Worm (Caenorhabditis elegans) whole organism, young adult: ENCODE measurements around the gene bath-45.

Experiments
- C06A6.2 ChIP-seq: fragments of 200-800 bp; sonication (Bioruptor generic); conservative IDR thresholded peaks from 2 replicates; pipeline ENCODE4 v1.3.6; 2022; ENCODE audit warnings: missing genetic modification characterization, missing compliant biosample characterization
- D2030.7 ChIP-seq: fragments of 200-800 bp; sonication (Bioruptor generic); IDR thresholded peaks from 2 replicates; pipeline ENCODE4 v1.3.6; 2022; ENCODE audit warnings: missing genetic modification reagents, missing genetic modification characterization, missing compliant biosample characterization
- F22D6.2 ChIP-seq: sonication (generic microtip); optimal IDR thresholded peaks from 2 replicates; lab custom pipeline; 2016; ENCODE audit warnings: mild to moderate bottlenecking, missing genetic modification characterization, missing compliant biosample characterization
- F52B5.7 ChIP-seq: sonication (generic microtip); optimal IDR thresholded peaks from 2 replicates; lab custom pipeline; 2016; ENCODE audit warnings: mild to moderate bottlenecking, missing genetic modification characterization, missing compliant biosample characterization
- K11D2.4 ChIP-seq: fragments of 200-800 bp; sonication (Bioruptor generic); IDR thresholded peaks from 2 replicates; pipeline ENCODE4 v1.3.6; 2022; ENCODE audit warnings: missing genetic modification reagents, missing genetic modification characterization, missing compliant biosample characterization
- T07F8.4 ChIP-seq: sonication (generic microtip); optimal IDR thresholded peaks from 2 replicates; lab custom pipeline; 2016; ENCODE audit warnings: mild to moderate bottlenecking, missing genetic modification characterization, moderate library complexity, missing compliant biosample characterization
- T26A5.8 ChIP-seq: sonication (generic microtip); optimal IDR thresholded peaks from 2 replicates; lab custom pipeline; 2016; ENCODE audit warnings: missing genetic modification characterization, missing compliant biosample characterization
- Y53F4B.3 ChIP-seq: fragments of 200-800 bp; sonication (Bioruptor generic); IDR thresholded peaks from 2 replicates; pipeline ENCODE4 v1.3.6; 2022; ENCODE audit warnings: missing genetic modification reagents, missing genetic modification characterization, missing compliant biosample characterization
- Y56A3A.18 ChIP-seq: fragments of 200-800 bp; sonication (Bioruptor generic); IDR thresholded peaks from 2 replicates; pipeline ENCODE4 v1.3.6; 2022; ENCODE audit warnings: missing genetic modification reagents, missing genetic modification characterization, missing compliant biosample characterization
- Y67H2A.10 ChIP-seq: fragments of 200-800 bp; sonication (Bioruptor generic); conservative IDR thresholded peaks from 2 replicates; pipeline ENCODE4 v1.3.6; 2022; ENCODE audit warnings: missing genetic modification reagents, missing genetic modification characterization, missing compliant biosample characterization
- ama-1 ChIP-seq, 3 experiments: fragments of 150-350 bp in 1 of 3; sonication (generic microtip) in 2 of 3; optimal IDR thresholded peaks; 2 replicates each; lab custom pipeline; 2014 to 2018; ENCODE audit warnings: missing biosample characterization in 2 of 3, missing genetic modification characterization in 2 of 3, missing genetic modification reagents in 2 of 3
- attf-5 ChIP-seq: fragments of 200-800 bp; sonication (Bioruptor generic); optimal IDR thresholded peaks from 2 replicates; lab custom pipeline; 2018; ENCODE audit warnings: mild to moderate bottlenecking, missing genetic modification characterization, missing compliant biosample characterization
- ccch-3 ChIP-seq: fragments of 200-800 bp; sonication (Bioruptor generic); optimal IDR thresholded peaks from 2 replicates; lab custom pipeline; 2018; ENCODE audit warnings: mild to moderate bottlenecking, missing genetic modification characterization, missing compliant biosample characterization
- cebp-1 ChIP-seq, 2 experiments: fragments of 200-800 bp in 1 of 2; sonication (Bioruptor generic) in 1 of 2; sonication (generic microtip) in 1 of 2; IDR thresholded peaks in 1 of 2; optimal IDR thresholded peaks in 1 of 2; 2 replicates each; pipeline versions ENCODE4 v1.3.6 to Lab custom; 2017 to 2022; ENCODE audit warnings: missing compliant biosample characterization in 2 of 2, missing genetic modification characterization in 2 of 2, mild to moderate bottlenecking in 1 of 2, missing genetic modification reagents in 1 of 2, moderate library complexity in 1 of 2
- ceh-40 ChIP-seq: fragments of 200-800 bp; sonication (Bioruptor generic); IDR thresholded peaks from 2 replicates; pipeline ENCODE4 v1.3.6; 2022; ENCODE audit warnings: missing genetic modification characterization, missing compliant biosample characterization
- ceh-91 ChIP-seq: fragments of 200-800 bp; sonication (Bioruptor generic); IDR thresholded peaks from 2 replicates; pipeline ENCODE4 v1.3.6; 2022; ENCODE audit warnings: missing genetic modification reagents, missing genetic modification characterization, missing compliant biosample characterization
- dox-1 ChIP-seq: fragments of 200-800 bp; sonication (Bioruptor generic); IDR thresholded peaks from 2 replicates; pipeline ENCODE4 v1.3.6; 2022; ENCODE audit warnings: missing genetic modification reagents, missing genetic modification characterization, missing compliant biosample characterization
- dpff-1 ChIP-seq: sonication (generic microtip); optimal IDR thresholded peaks from 2 replicates; lab custom pipeline; 2017; ENCODE audit warnings: mild to moderate bottlenecking, missing genetic modification characterization, missing compliant biosample characterization
- egl-44 ChIP-seq: fragments of 200-800 bp; sonication (Bioruptor generic); IDR thresholded peaks from 2 replicates; pipeline ENCODE4 v1.3.6; 2022; ENCODE audit warnings: missing genetic modification reagents, missing genetic modification characterization, missing compliant biosample characterization
- ekl-4 ChIP-seq: fragments of 200-800 bp; sonication (Bioruptor generic); IDR thresholded peaks from 2 replicates; pipeline ENCODE4 v1.3.6; 2022; ENCODE audit warnings: missing genetic modification reagents, missing genetic modification characterization, missing compliant biosample characterization
- hlh-12 ChIP-seq: sonication (generic microtip); optimal IDR thresholded peaks from 2 replicates; lab custom pipeline; 2016; ENCODE audit warnings: missing genetic modification characterization, missing compliant biosample characterization
- hmg-20 ChIP-seq: fragments of 200-800 bp; sonication (Bioruptor generic); IDR thresholded peaks from 2 replicates; pipeline ENCODE4 v1.3.6; 2022; ENCODE audit warnings: missing genetic modification reagents, missing genetic modification characterization, missing compliant biosample characterization
- hrde-1 ChIP-seq: sonication (generic microtip); optimal IDR thresholded peaks from 2 replicates; lab custom pipeline; 2016; ENCODE audit warnings: missing genetic modification characterization, mild to moderate bottlenecking, missing compliant biosample characterization, moderate library complexity, missing genotype, missing genetic modification reagents, borderline replicate concordance
- hsf-1 ChIP-seq: fragments of 200-800 bp; sonication (Bioruptor generic); IDR thresholded peaks from 2 replicates; pipeline ENCODE4 v1.3.6; 2022; ENCODE audit warnings: missing genetic modification reagents, missing genetic modification characterization, missing compliant biosample characterization
- lag-1 ChIP-seq: fragments of 200-800 bp; sonication (Bioruptor generic); IDR thresholded peaks from 2 replicates; pipeline ENCODE4 v1.3.6; 2022; ENCODE audit warnings: missing genetic modification reagents, missing genetic modification characterization, missing compliant biosample characterization
- lin-26 ChIP-seq: fragments of 200-800 bp; sonication (Bioruptor generic); IDR thresholded peaks from 2 replicates; pipeline ENCODE4 v1.3.6; 2022; ENCODE audit warnings: missing genetic modification reagents, missing genetic modification characterization, missing compliant biosample characterization
- lin-40 ChIP-seq: sonication (generic microtip); optimal IDR thresholded peaks from 2 replicates; lab custom pipeline; 2016; ENCODE audit warnings: missing genetic modification characterization, mild to moderate bottlenecking, missing compliant biosample characterization, missing genotype, missing genetic modification reagents
- lin-54 ChIP-seq: fragments of 200-800 bp; sonication (Bioruptor generic); optimal IDR thresholded peaks from 2 replicates; lab custom pipeline; 2018; ENCODE audit warnings: mild to moderate bottlenecking, missing genetic modification characterization, missing compliant biosample characterization
- mel-28 ChIP-seq: sonication (generic microtip); optimal IDR thresholded peaks from 2 replicates; lab custom pipeline; 2016; ENCODE audit warnings: borderline replicate concordance, mild to moderate bottlenecking, missing genetic modification characterization, missing compliant biosample characterization
- nhr-179 ChIP-seq: sonication (generic microtip); optimal IDR thresholded peaks from 2 replicates; lab custom pipeline; 2016; ENCODE audit warnings: mild to moderate bottlenecking, missing genetic modification characterization, missing compliant biosample characterization
- nhr-80 ChIP-seq: sonication (generic microtip); optimal IDR thresholded peaks from 2 replicates; lab custom pipeline; 2016; ENCODE audit warnings: missing genetic modification characterization, missing compliant biosample characterization
- pbrm-1 ChIP-seq: fragments of 200-800 bp; sonication (Bioruptor generic); IDR thresholded peaks from 2 replicates; pipeline ENCODE4 v1.3.6; 2022; ENCODE audit warnings: missing genetic modification reagents, missing genetic modification characterization, missing compliant biosample characterization
- rcor-1 ChIP-seq: fragments of 200-800 bp; sonication (Bioruptor generic); IDR thresholded peaks from 2 replicates; pipeline ENCODE4 v1.3.6; 2022; ENCODE audit warnings: missing genetic modification reagents, missing genetic modification characterization, missing compliant biosample characterization
- sdz-38 ChIP-seq: sonication (generic microtip); optimal IDR thresholded peaks from 2 replicates; lab custom pipeline; 2016; ENCODE audit warnings: missing genotype, missing genetic modification characterization, missing compliant biosample characterization
- snpc-3.4 ChIP-seq: sonication (generic microtip); optimal IDR thresholded peaks from 2 replicates; lab custom pipeline; 2017; ENCODE audit warnings: missing genetic modification characterization, mild to moderate bottlenecking, missing compliant biosample characterization, antibody characterized with exemption, moderate library complexity, missing genotype, missing genetic modification reagents
- tbp1 ChIP-seq: fragments of 200-800 bp; sonication (Bioruptor generic); optimal IDR thresholded peaks from 2 replicates; lab custom pipeline; 2018; ENCODE audit warnings: mild to moderate bottlenecking, missing genetic modification characterization, missing compliant biosample characterization
- unc-130 ChIP-seq: sonication (generic microtip); optimal IDR thresholded peaks from 2 replicates; lab custom pipeline; 2016; ENCODE audit warnings: missing genetic modification reagents, missing genetic modification characterization, missing compliant biosample characterization
- zim-3 ChIP-seq: sonication (generic microtip); optimal IDR thresholded peaks from 2 replicates; lab custom pipeline; 2017; ENCODE audit warnings: mild to moderate bottlenecking, missing genetic modification characterization, moderate library complexity, missing compliant biosample characterization
- ztf-22 ChIP-seq: fragments of 200-800 bp; sonication (Bioruptor generic); optimal IDR thresholded peaks from 2 replicates; lab custom pipeline; 2018; ENCODE audit warnings: mild to moderate bottlenecking, missing genetic modification characterization, moderate library complexity, missing compliant biosample characterization
- ztf-26 ChIP-seq: sonication (generic microtip); optimal IDR thresholded peaks from 2 replicates; lab custom pipeline; 2017; ENCODE audit warnings: missing genetic modification characterization, missing compliant biosample characterization
- ztf-3 ChIP-seq: fragments of 200-800 bp; sonication (Bioruptor generic); optimal IDR thresholded peaks from 2 replicates; lab custom pipeline; 2018; ENCODE audit warnings: mild to moderate bottlenecking, missing genetic modification characterization, missing compliant biosample characterization

Gene bath-45

ce11 chrII:13122720-13123119 lies at the start of gene bath-45:
Gene bath-45 (plus strand): TSS chrII:13123020.
- TF ChIP-seq lin-26: no peak
- no peak for TF ChIP-seq attf-5
- TF ChIP-seq mel-28 (tag; lab: Kevin White, UChicago): no peak
- TF ChIP-seq ztf-22 (GFP tag; lab: Kevin White, UChicago): no peak
- no peak for TF ChIP-seq K11D2.4
- no peak for TF ChIP-seq nhr-80 (tag; lab: Kevin White, UChicago)
- TF ChIP-seq ztf-3 (GFP tag; lab: Kevin White, UChicago): no peak
- TF ChIP-seq F52B5.7 (tag; lab: Kevin White, UChicago): no peak
- no peak for TF ChIP-seq ceh-91
- no peak for TF ChIP-seq C06A6.2 (GFP tag; lab: Robert Waterston, UW)
- TF ChIP-seq ccch-3 (GFP tag; lab: Kevin White, UChicago): no peak
- TF ChIP-seq egl-44: no peak
- no peak for TF ChIP-seq lin-54
- no peak for TF ChIP-seq T07F8.4 (tag; lab: Kevin White, UChicago)
- no peak for TF ChIP-seq hrde-1 (tag; lab: Kevin White, UChicago)
- no peak for TF ChIP-seq lin-40 (tag; lab: Kevin White, UChicago)
- no peak for TF ChIP-seq Y56A3A.18 (GFP tag; lab: Robert Waterston, UW)
- TF ChIP-seq hsf-1 (GFP tag; lab: Robert Waterston, UW): no peak
- TF ChIP-seq ekl-4 (GFP tag; lab: Robert Waterston, UW): no peak
- TF ChIP-seq snpc-3.4 (tag; lab: Kevin White, UChicago): no peak
- TF ChIP-seq, all 124 proteins: peak for 0

- peak; percentile 93 for TF ChIP-seq nhr-80 (tag; lab: Kevin White, UChicago)
- no peak for TF ChIP-seq unc-130
These were observed 49.7 kb upstream of the bath-45 start, which contains the start of gene F42G4.5 for ce11 chrII:13073102-13073501. Gene F42G4.5 (plus strand): TSS chrII:13073480.

- TF ChIP-seq lin-26 (no peak), sdz-38 (tag; lab: Kevin White, UChicago) (no peak), ztf-26 (tag; lab: Kevin White, UChicago) (no peak)
These were observed 49.1 kb upstream of the bath-45 start for ce11 chrII:13073742-13074141.

ce11 chrII:13076301-13076916 lies 46.4 kb upstream of the bath-45 start:
- no peak for TF ChIP-seq unc-130
- peak; percentile 6 for TF ChIP-seq tbp1 (GFP tag; lab: Kevin White, UChicago)
- no peak for TF ChIP-seq F22D6.2 (tag; lab: Kevin White, UChicago)
- peak; percentile 62 for TF ChIP-seq nhr-80 (tag; lab: Kevin White, UChicago)
- no peak for TF ChIP-seq dpff-1 (tag; lab: Kevin White, UChicago)
- TF ChIP-seq ama-1 (optimal IDR thresholded peaks at IDR 0.05; lab: Kevin White, UChicago): no peak
- no peak for TF ChIP-seq ama-1 (GFP tag; optimal IDR thresholded peaks at IDR 0.05; lab: Kevin White, UChicago)
- TF ChIP-seq lin-54: no peak
- TF ChIP-seq pbrm-1 (GFP tag; lab: Robert Waterston, UW): no peak
- no peak for TF ChIP-seq zim-3
- TF ChIP-seq hlh-12 (tag; lab: Kevin White, UChicago): no peak
- peak; percentile 75; the same call in 1 of the 2 replicates for TF ChIP-seq cebp-1 (GFP tag; IDR thresholded peaks at IDR 0.05; lab: Robert Waterston, UW)
- TF ChIP-seq cebp-1 (tag; optimal IDR thresholded peaks at IDR 0.05; lab: Kevin White, UChicago): peak; percentile 83
- TF ChIP-seq lin-26: no peak
- no peak for TF ChIP-seq sdz-38 (tag; lab: Kevin White, UChicago)
- TF ChIP-seq attf-5: peak; percentile 21
- no peak for TF ChIP-seq D2030.7 (GFP tag; lab: Robert Waterston, UW)
- TF ChIP-seq Y67H2A.10 (GFP tag; lab: Robert Waterston, UW): no peak
- TF ChIP-seq ekl-4 (GFP tag; lab: Robert Waterston, UW): no peak
- no peak for TF ChIP-seq T26A5.8
- TF ChIP-seq ceh-40 (GFP tag; lab: Robert Waterston, UW): no peak
- TF ChIP-seq hmg-20 (GFP tag; lab: Robert Waterston, UW): no peak
- TF ChIP-seq rcor-1: no peak
- no peak for TF ChIP-seq Y53F4B.3 (GFP tag; lab: Robert Waterston, UW)
- TF ChIP-seq nhr-179: no peak
- TF ChIP-seq ztf-22 (GFP tag; lab: Kevin White, UChicago): no peak
- TF ChIP-seq lag-1: no peak
- TF ChIP-seq dox-1 (GFP tag; lab: Robert Waterston, UW): no peak; the same call in 1 of the 2 replicates
